Fruit fly (Drosophila melanogaster) whole organism: ENCODE data around the gene CG9667.

Experiments
- CG8478 ChIP-seq: fragments of >200 bp; optimal IDR thresholded peaks from 2 replicates; lab custom pipeline; 2018; ENCODE audit warnings: inconsistent platforms
- EcR ChIP-seq, 2 experiments: fragments of >200 bp; optimal IDR thresholded peaks; 2 replicates each; lab custom pipeline; 2017; ENCODE audit warnings: missing biosample characterization in 2 of 2, missing genetic modification characterization in 2 of 2, missing genetic modification reagents in 2 of 2
- pan ChIP-seq: fragments of >200 bp; optimal IDR thresholded peaks from 2 replicates; lab custom pipeline; 2017
- psq ChIP-seq: fragments of >200 bp; optimal IDR thresholded peaks from 2 replicates; lab custom pipeline; 2017
- usp ChIP-seq: fragments of >200 bp; optimal IDR thresholded peaks from 2 replicates; lab custom pipeline; 2017; ENCODE audit warnings: missing biosample characterization, missing genetic modification characterization, mixed read lengths

dm6 chr3R:8111789-8112382 is 14.3 kb downstream of the CG9667 start:
- TF ChIP-seq psq (lab: Kevin White, UChicago) = no peak
- no peak for TF ChIP-seq pan
- no peak for TF ChIP-seq CG8478 (lab: Kevin White, UChicago)
- TF ChIP-seq usp (GFP tag; lab: Kevin White, UChicago) = no peak
- no peak for TF ChIP-seq EcR (GFP tag; optimal IDR thresholded peaks at IDR 0.05; lab: Kevin White, UChicago)
